Worm (Caenorhabditis elegans): Measurements from ENCODE around the gene F31F4.1.

- TF ChIP-seq ama-1 (optimal IDR thresholded peaks at IDR 0.05), result no peak
- TF ChIP-seq flt-1 (GFP tag; IDR thresholded peaks at IDR 0.05), result no peak
- no peak for TF ChIP-seq tbx-37 (GFP tag; conservative IDR thresholded peaks at IDR 0.05)
- TF ChIP-seq hmg-4 (GFP tag; optimal IDR thresholded peaks at IDR 0.05), result no peak
- TF ChIP-seq tbx-11 (GFP tag; IDR thresholded peaks at IDR 0.05), result no peak
- TF ChIP-seq B0310.2 (tag; optimal IDR thresholded peaks at IDR 0.05), result no peak
- TF ChIP-seq tra-4 (tag; optimal IDR thresholded peaks at IDR 0.05), result no peak
- TF ChIP-seq scrt-1 (GFP tag; IDR thresholded peaks at IDR 0.05), result no peak
Observed at ce11 chrV:724946-725806, 41.3 kb downstream of the F31F4.1 start.
